Worm (Caenorhabditis elegans): ENCODE data around the gene trh-1.
A peak's percentile ranks its signal among the peaks of the same experiment; 100 is the strongest.

trh-1 gene

DNA sequence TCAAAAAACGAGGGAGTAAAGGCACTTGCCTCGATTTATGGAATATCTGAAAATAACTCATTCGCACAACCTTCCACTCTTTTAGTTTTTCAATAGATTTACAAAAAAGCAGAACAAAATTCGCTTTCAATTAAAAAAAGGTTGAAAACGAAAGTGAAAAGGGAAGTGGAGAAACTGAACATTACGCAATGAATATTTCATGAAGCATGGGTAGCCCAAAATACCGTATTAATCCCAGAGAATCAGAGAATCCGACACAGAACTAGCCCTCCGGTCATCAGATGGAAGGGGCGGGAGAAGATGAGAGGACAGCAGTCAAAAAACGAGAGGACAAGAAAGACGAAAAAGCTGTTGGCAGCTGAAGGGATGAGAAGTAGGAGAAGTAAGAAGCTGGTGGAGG lies 3.1 kb downstream of the trh-1 start, which contains the start of gene C30H6.5:
C30H6.5 (plus strand) TSS at position 301 of the 400 bp plus-strand sequence.
- no peak for TF ChIP-seq ceh-8 (GFP tag; optimal IDR thresholded peaks at IDR 0.05)
- TF ChIP-seq zip-4 (GFP tag; optimal IDR thresholded peaks at IDR 0.05) = no peak
- peak; percentile 82 for TF ChIP-seq blmp-1 (tag; optimal IDR thresholded peaks at IDR 0.05)
- TF ChIP-seq unc-86 (tag; optimal IDR thresholded peaks at IDR 0.05) = no peak
- no peak for TF ChIP-seq nhr-84 (tag; optimal IDR thresholded peaks at IDR 0.05)
- no peak for TF ChIP-seq hpl-2 (GFP tag; optimal IDR thresholded peaks at IDR 0.05)
- no peak for TF ChIP-seq snu-23 (GFP tag; optimal IDR thresholded peaks at IDR 0.05)
- TF ChIP-seq mab-9 (GFP tag; IDR thresholded peaks at IDR 0.05) = no peak

DNA sequence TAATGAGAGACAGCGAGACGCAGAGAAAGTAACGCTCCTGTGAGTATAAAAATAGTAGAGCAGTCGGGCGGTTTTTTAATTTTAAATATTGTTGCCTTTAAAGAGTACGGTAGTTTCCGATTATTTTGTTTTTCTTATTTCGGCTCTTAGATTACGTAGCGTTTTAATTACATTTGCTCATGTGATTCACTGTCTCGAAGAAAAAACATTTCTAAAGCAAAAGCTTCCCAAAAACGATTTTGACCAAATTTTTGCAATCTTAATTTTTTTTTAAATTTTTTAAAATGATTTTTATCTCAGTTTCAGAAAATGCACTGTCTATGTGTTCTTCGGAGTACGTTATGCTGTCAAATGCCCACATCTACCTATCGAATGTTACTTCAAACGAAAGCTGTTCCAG lies 7.7 kb downstream of the trh-1 start, which contains the start of gene haf-1:
haf-1 (plus strand) TSS at position 301 of the 400 bp plus-strand sequence.
- no peak for TF ChIP-seq efl-1 (optimal IDR thresholded peaks at IDR 0.05)
- TF ChIP-seq efl-1 (GFP tag; optimal IDR thresholded peaks at IDR 0.05 in 1 of 2) = peak in 1 of 2 experiments; percentile 13
- TF ChIP-seq ceh-8 (GFP tag; optimal IDR thresholded peaks at IDR 0.05) = no peak

DNA sequence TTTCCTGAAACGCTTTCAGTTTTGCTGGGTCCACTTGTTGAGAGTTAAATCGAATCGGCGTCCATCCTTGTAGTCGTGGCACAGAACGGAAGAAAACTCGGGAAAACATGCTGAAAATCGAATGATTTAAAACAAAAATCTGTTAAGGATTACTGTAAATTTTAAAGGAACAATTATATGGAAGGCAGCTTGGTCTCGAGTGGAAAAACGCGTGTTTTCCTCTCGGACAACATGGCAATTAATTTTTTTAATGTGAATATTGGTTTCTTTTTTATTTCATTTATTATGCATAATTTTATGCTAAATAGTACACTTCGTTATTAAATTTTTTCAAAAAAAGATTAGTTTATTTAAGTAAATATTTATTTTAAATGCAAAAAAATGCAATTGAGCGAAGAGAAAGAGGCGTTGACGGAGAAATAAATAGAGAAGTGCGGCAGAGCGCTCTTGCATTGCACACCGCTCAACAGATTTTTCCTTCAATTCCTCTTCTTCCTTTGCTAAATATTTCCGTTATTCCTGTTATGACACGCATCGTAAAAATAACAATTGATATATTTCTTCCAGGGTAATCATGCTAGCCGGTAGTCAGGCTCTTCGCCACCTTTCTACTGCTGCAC lies 11.8 kb downstream of the trh-1 start, which contains the start of the genes C30H6.9 and dlat-2:
C30H6.9 (minus strand) TSS at position 110 of the 620 bp plus-strand sequence.
dlat-2 (plus strand) TSS at position 566 of the 620 bp plus-strand sequence.
- no peak for TF ChIP-seq ceh-8 (GFP tag; optimal IDR thresholded peaks at IDR 0.05)
- TF ChIP-seq lin-15B (tag; optimal IDR thresholded peaks at IDR 0.05) = peak; percentile 13
- peak; percentile 46 for TF ChIP-seq blmp-1 (tag; optimal IDR thresholded peaks at IDR 0.05)
- peak; percentile 24 for TF ChIP-seq nhr-47 (tag; optimal IDR thresholded peaks at IDR 0.05)
- peak; percentile 20 to 25 for TF ChIP-seq efl-1 (optimal IDR thresholded peaks at IDR 0.05)
- TF ChIP-seq efl-1 (GFP tag; optimal IDR thresholded peaks at IDR 0.05 in 1 of 2) = peak in 1 of 2 experiments; percentile 35
- peak; percentile 9 for TF ChIP-seq nhr-90 (tag; optimal IDR thresholded peaks at IDR 0.05; ENCODE audit: poor library complexity)
- TF ChIP-seq grh-1 (GFP tag; IDR thresholded peaks at IDR 0.05) = no peak
- TF ChIP-seq mef-2 (tag; optimal IDR thresholded peaks at IDR 0.05) = no peak
- no peak for TF ChIP-seq mep-1 (tag; optimal IDR thresholded peaks at IDR 0.05)
- peak; percentile 15 for TF ChIP-seq snu-23 (GFP tag; optimal IDR thresholded peaks at IDR 0.05)
- TF ChIP-seq isw-1 (GFP tag; IDR thresholded peaks at IDR 0.05) = no peak
- TF ChIP-seq lsy-2 (tag; optimal IDR thresholded peaks at IDR 0.05) = peak; percentile 19 to 50
- TF ChIP-seq C16A3.4 (tag; optimal IDR thresholded peaks at IDR 0.05) = peak; percentile 11
- TF ChIP-seq skn-1 (tag; optimal IDR thresholded peaks at IDR 0.05) = peak; percentile 3
- TF ChIP-seq nhr-76 (tag; optimal IDR thresholded peaks at IDR 0.05) = no peak
- no peak for TF ChIP-seq tlp-1 (tag; optimal IDR thresholded peaks at IDR 0.05)
- peak; percentile 24 to 47 for TF ChIP-seq lin-35 (GFP tag; optimal IDR thresholded peaks at IDR 0.05)
- no peak for TF ChIP-seq unc-130 (tag; optimal IDR thresholded peaks at IDR 0.05)
- TF ChIP-seq nhr-20 (tag; optimal IDR thresholded peaks at IDR 0.05) = peak; percentile 22
- TF ChIP-seq hlh-17 (GFP tag; optimal IDR thresholded peaks at IDR 0.05; ENCODE audit: borderline replicate concordance) = no peak
- TF ChIP-seq swsn-7 (tag; optimal IDR thresholded peaks at IDR 0.05) = no peak
- no peak for TF ChIP-seq tbx-2 (tag; optimal IDR thresholded peaks at IDR 0.05)
- TF ChIP-seq dpl-1 (GFP tag; optimal IDR thresholded peaks at IDR 0.05) = peak in 2 of 3 experiments; percentile 21 to 49
- TF ChIP-seq C04F5.9 (tag; optimal IDR thresholded peaks at IDR 0.05) = no peak
- TF ChIP-seq aly-2 (tag; optimal IDR thresholded peaks at IDR 0.05) = no peak

DNA sequence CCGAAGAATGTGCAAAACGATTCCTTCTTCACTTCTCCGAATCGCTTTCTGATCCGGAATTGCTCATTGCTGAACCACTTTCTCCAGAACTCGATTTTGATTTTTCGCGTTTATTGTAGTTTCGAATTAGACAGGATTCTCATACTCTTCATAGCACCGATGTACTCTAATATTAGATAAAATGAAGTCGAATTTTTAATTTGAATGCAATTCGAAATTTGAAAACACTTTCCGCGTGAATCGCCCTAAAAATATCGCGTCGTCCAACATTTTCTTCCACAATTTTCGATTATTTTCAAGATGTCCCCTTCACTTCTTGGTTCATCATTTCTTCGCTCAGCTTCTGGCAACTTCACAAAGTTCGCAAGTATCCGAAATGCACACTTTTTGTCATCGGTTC lies 13.6 kb downstream of the trh-1 start, which contains the start of gene C30H6.8:
C30H6.8 (plus strand) TSS at position 301 of the 400 bp plus-strand sequence.
- TF ChIP-seq ets-5 (GFP tag; IDR thresholded peaks at IDR 0.05) = no peak
- no peak for TF ChIP-seq pag-3 (tag; optimal IDR thresholded peaks at IDR 0.05; ENCODE audit: borderline replicate concordance, insufficient read depth)
- no peak for TF ChIP-seq irx-1 (tag; optimal IDR thresholded peaks at IDR 0.05)
- TF ChIP-seq nhr-47 (tag; optimal IDR thresholded peaks at IDR 0.05) = no peak
- TF ChIP-seq elt-2 (tag; optimal IDR thresholded peaks at IDR 0.05) = no peak
- no peak for TF ChIP-seq nhr-237 (tag; optimal IDR thresholded peaks at IDR 0.05)
- no peak for TF ChIP-seq nhr-77 (tag; optimal IDR thresholded peaks at IDR 0.05)
- TF ChIP-seq C04F5.9 (tag; optimal IDR thresholded peaks at IDR 0.05) = no peak
- TF ChIP-seq aly-2 (tag; optimal IDR thresholded peaks at IDR 0.05) = no peak
- no peak for TF ChIP-seq jun-1 (tag; optimal IDR thresholded peaks at IDR 0.05)
